Worm (Caenorhabditis elegans) whole organism, late embryonic: ENCODE data around the gene dyf-17.
"Not testable (repeated sequence)": the region's sequence is repeated elsewhere in the genome, so short reads cannot be mapped to it uniquely, and the experiment has no call there.

Source experiments
- F13H6.1 ChIP-seq: sonication (generic microtip); optimal IDR thresholded peaks from 2 replicates; lab custom pipeline; 2016; ENCODE audit warnings: missing genetic modification characterization, missing compliant biosample characterization
- ama-1 ChIP-seq: fragments of 150-350 bp; optimal IDR thresholded peaks from 2 replicates; lab custom pipeline; 2014
- ceh-9 ChIP-seq: sonication (generic microtip); optimal IDR thresholded peaks from 2 replicates; lab custom pipeline; 2016; ENCODE audit warnings: mild to moderate bottlenecking, missing genetic modification characterization, inconsistent platforms, missing compliant biosample characterization
- elt-2 ChIP-seq: sonication (generic microtip); optimal IDR thresholded peaks from 2 replicates; lab custom pipeline; 2016; ENCODE audit warnings: missing genetic modification reagents, missing genetic modification characterization, missing compliant biosample characterization
- fkh-10 ChIP-seq: fragments of 150-350 bp; optimal IDR thresholded peaks from 2 replicates; lab custom pipeline; 2014; ENCODE audit warnings: missing biosample characterization, missing genetic modification reagents, missing genetic modification characterization
- hlh-15 ChIP-seq: sonication (generic microtip); optimal IDR thresholded peaks from 2 replicates; lab custom pipeline; 2016; ENCODE audit warnings: missing genetic modification characterization, missing compliant biosample characterization
- hlh-8 ChIP-seq: sonication (generic microtip); optimal IDR thresholded peaks from 2 replicates; lab custom pipeline; 2016; ENCODE audit warnings: missing genotype, missing genetic modification characterization, missing compliant biosample characterization
- madf-2 ChIP-seq: sonication (generic microtip); optimal IDR thresholded peaks from 2 replicates; lab custom pipeline; 2017; ENCODE audit warnings: missing genetic modification characterization, missing compliant biosample characterization
- mec-3 ChIP-seq: sonication (generic microtip); optimal IDR thresholded peaks from 2 replicates; lab custom pipeline; 2016; ENCODE audit warnings: borderline replicate concordance, missing genetic modification characterization, missing compliant biosample characterization
- nfya-1 ChIP-seq: sonication (generic microtip); optimal IDR thresholded peaks from 2 replicates; lab custom pipeline; 2017; ENCODE audit warnings: missing genetic modification characterization, mild to moderate bottlenecking, missing compliant biosample characterization, antibody characterized with exemption, moderate library complexity
- nhr-11 ChIP-seq: fragments of 150-350 bp; optimal IDR thresholded peaks from 2 replicates; lab custom pipeline; 2014; ENCODE audit warnings: missing biosample characterization, missing genetic modification characterization
- pqm-1 ChIP-seq: sonication (generic microtip); optimal IDR thresholded peaks from 2 replicates; lab custom pipeline; 2016; ENCODE audit warnings: missing genetic modification characterization, missing compliant biosample characterization
- rnt-1 ChIP-seq: sonication (generic microtip); optimal IDR thresholded peaks from 2 replicates; lab custom pipeline; 2016; ENCODE audit warnings: missing genetic modification characterization, missing compliant biosample characterization
- unc-42 ChIP-seq: sonication (generic microtip); optimal IDR thresholded peaks from 2 replicates; lab custom pipeline; 2016; ENCODE audit warnings: missing genotype, missing genetic modification characterization, missing compliant biosample characterization

- TF ChIP-seq pqm-1 (tag; lab: Kevin White, UChicago); nfya-1 (tag; lab: Kevin White, UChicago); hlh-8 (tag; lab: Kevin White, UChicago); ceh-9; elt-2; F13H6.1 (tag; lab: Kevin White, UChicago); nhr-11 (tag; lab: Kevin White, UChicago); mec-3; ama-1; unc-42 (tag; lab: Kevin White, UChicago); rnt-1 (tag; lab: Kevin White, UChicago); fkh-10 (GFP tag; lab: Kevin White, UChicago); hlh-15; madf-2 (tag; lab: Kevin White, UChicago): not testable (repeated sequence)
Observed at ce11 chrV:19100663-19101062, 26.7 kb upstream of the dyf-17 start.
